Fruit fly (Drosophila melanogaster) whole organism, wandering third instar larva: ENCODE data around the gene Blos3.

Source experiments
- Abd-B ChIP-seq: fragments of >200 bp; optimal IDR thresholded peaks from 2 replicates; lab custom pipeline; 2017; ENCODE audit warnings: missing biosample characterization, missing genetic modification characterization
- CG32264 ChIP-seq: fragments of 200-800 bp; sonication (Bioruptor generic); optimal IDR thresholded peaks from 2 replicates; lab custom pipeline; 2016; ENCODE audit warnings: missing biosample characterization, missing genetic modification characterization
- CG9705 ChIP-seq: fragments of 200-800 bp; sonication (Bioruptor generic); optimal IDR thresholded peaks from 2 replicates; lab custom pipeline; 2018; ENCODE audit warnings: missing biosample characterization, mild to moderate bottlenecking, missing genetic modification characterization
- CrebA ChIP-seq: fragments of 200-800 bp; sonication (Bioruptor generic); optimal IDR thresholded peaks from 2 replicates; lab custom pipeline; 2016; ENCODE audit warnings: missing biosample characterization, mild to moderate bottlenecking, missing genetic modification characterization, borderline replicate concordance
- Dfd ChIP-seq: fragments of >200 bp; optimal IDR thresholded peaks from 2 replicates; lab custom pipeline; 2017; ENCODE audit warnings: missing biosample characterization, missing genetic modification characterization
- Dif ChIP-seq: fragments of 200-275, 200-300 bp; sonication (Bioruptor generic); optimal IDR thresholded peaks from 2 replicates; lab custom pipeline; 2018; ENCODE audit warnings: missing biosample characterization, missing genetic modification characterization; ENCODE audit not compliant: partially characterized antibody
- GATAd ChIP-seq: sonication (Bioruptor generic); optimal IDR thresholded peaks from 2 replicates; lab custom pipeline; 2016; ENCODE audit warnings: missing biosample characterization, missing genetic modification characterization
- Hnf4 ChIP-seq: fragments of 200-800 bp; sonication (Bioruptor generic); optimal IDR thresholded peaks from 2 replicates; lab custom pipeline; 2016; ENCODE audit warnings: missing biosample characterization, mild to moderate bottlenecking, missing genetic modification characterization
- Hr78 ChIP-seq: fragments of >200 bp; optimal IDR thresholded peaks from 2 replicates; lab custom pipeline; 2017; ENCODE audit warnings: missing biosample characterization, missing genetic modification characterization
- Hr83 ChIP-seq: fragments of 200-300 bp; sonication (Bioruptor generic); optimal IDR thresholded peaks from 2 replicates; lab custom pipeline; 2016; ENCODE audit warnings: missing biosample characterization, mild to moderate bottlenecking, missing genetic modification characterization, moderate library complexity; ENCODE audit not compliant: poor library complexity, severe bottlenecking
- Jra ChIP-seq: sonication (Bioruptor generic); optimal IDR thresholded peaks from 2 replicates; lab custom pipeline; 2016; ENCODE audit warnings: missing biosample characterization, missing genetic modification characterization
- Mio ChIP-seq: sonication (Bioruptor generic); optimal IDR thresholded peaks from 2 replicates; lab custom pipeline; 2016; ENCODE audit warnings: missing biosample characterization, missing genetic modification characterization
- Myc ChIP-seq: fragments of >200 bp; optimal IDR thresholded peaks from 2 replicates; lab custom pipeline; 2017
- OdsH ChIP-seq: fragments of 200-800 bp; sonication (Bioruptor generic); optimal IDR thresholded peaks from 2 replicates; lab custom pipeline; 2016; ENCODE audit warnings: missing biosample characterization, mild to moderate bottlenecking, missing genetic modification characterization
- Rel ChIP-seq, 2 experiments: fragments of 200-800 bp; sonication (Bioruptor generic) in 1 of 2; optimal IDR thresholded peaks; 2 replicates in 1 of 2; 3 replicates in 1 of 2; lab custom pipeline; 2016 to 2019; ENCODE audit warnings: mild to moderate bottlenecking in 2 of 2, missing biosample characterization in 2 of 2, missing genetic modification characterization in 2 of 2, moderate library complexity in 1 of 2
- Sp1 ChIP-seq: fragments of 200-800 bp; sonication (Bioruptor generic); optimal IDR thresholded peaks from 3 replicates; lab custom pipeline; 2019; ENCODE audit warnings: missing biosample characterization, mild to moderate bottlenecking, missing genetic modification characterization, moderate library complexity
- Vsx2 ChIP-seq: fragments of 200-300, 225-300 bp; sonication (Bioruptor generic); optimal IDR thresholded peaks from 2 replicates; lab custom pipeline; 2018; ENCODE audit warnings: missing biosample characterization, missing genetic modification characterization; ENCODE audit not compliant: partially characterized antibody
- br ChIP-seq: fragments of 200-800 bp; sonication (Bioruptor generic); optimal IDR thresholded peaks from 2 replicates; lab custom pipeline; 2016; ENCODE audit warnings: missing biosample characterization, missing genetic modification characterization
- brk ChIP-seq: fragments of 200-800 bp; sonication (Bioruptor generic); optimal IDR thresholded peaks from 2 replicates; lab custom pipeline; 2016; ENCODE audit warnings: missing biosample characterization, mild to moderate bottlenecking, missing genetic modification characterization
- dmrt93B ChIP-seq: fragments of 200-800 bp; sonication (Bioruptor generic); optimal IDR thresholded peaks from 2 replicates; lab custom pipeline; 2018; ENCODE audit warnings: missing biosample characterization, mild to moderate bottlenecking, missing genetic modification characterization
- dsf ChIP-seq: sonication (Bioruptor generic); optimal IDR thresholded peaks from 2 replicates; lab custom pipeline; 2016; ENCODE audit warnings: missing biosample characterization, missing genetic modification characterization, borderline replicate concordance
- ey ChIP-seq: fragments of 200-800 bp; sonication (Bioruptor generic); optimal IDR thresholded peaks from 2 replicates; lab custom pipeline; 2016; ENCODE audit warnings: missing biosample characterization, missing genetic modification characterization
- fru ChIP-seq: fragments of 200-800 bp; sonication (Bioruptor generic); optimal IDR thresholded peaks from 3 replicates; lab custom pipeline; 2016; ENCODE audit warnings: missing biosample characterization, mild to moderate bottlenecking, missing genetic modification characterization
- h ChIP-seq: fragments of 200-800 bp; sonication (Bioruptor generic); optimal IDR thresholded peaks from 3 replicates; lab custom pipeline; 2016; ENCODE audit warnings: missing biosample characterization, mild to moderate bottlenecking, missing genetic modification characterization
- jim ChIP-seq: fragments of 175-275, 200-325 bp; sonication (Bioruptor generic); optimal IDR thresholded peaks from 2 replicates; lab custom pipeline; 2016; ENCODE audit warnings: missing biosample characterization, mild to moderate bottlenecking, missing genetic modification characterization
- lola ChIP-seq: fragments of >200 bp; optimal IDR thresholded peaks from 2 replicates; lab custom pipeline; 2017; ENCODE audit warnings: missing biosample characterization, missing genetic modification characterization
- pan ChIP-seq: fragments of >200 bp; optimal IDR thresholded peaks from 2 replicates; lab custom pipeline; 2017
- psq ChIP-seq: fragments of 200-800 bp; sonication (Bioruptor generic); optimal IDR thresholded peaks from 3 replicates; lab custom pipeline; 2017; ENCODE audit warnings: missing biosample characterization, mild to moderate bottlenecking, missing genetic modification characterization, moderate library complexity
- rgr ChIP-seq: fragments of 200-800 bp; sonication (Bioruptor generic); optimal IDR thresholded peaks from 3 replicates; lab custom pipeline; 2016; ENCODE audit warnings: missing biosample characterization, mild to moderate bottlenecking, missing genetic modification characterization
- sage ChIP-seq: fragments of 200-800 bp; sonication (Bioruptor generic); optimal IDR thresholded peaks from 2 replicates; lab custom pipeline; 2016; ENCODE audit warnings: missing biosample characterization, mild to moderate bottlenecking, missing genetic modification characterization
- sv ChIP-seq: fragments of 200-800 bp; sonication (Bioruptor generic); optimal IDR thresholded peaks from 3 replicates; lab custom pipeline; 2016; ENCODE audit warnings: missing biosample characterization, missing genetic modification characterization
- usp ChIP-seq: fragments of >200 bp; optimal IDR thresholded peaks from 2 replicates; lab custom pipeline; 2017; ENCODE audit warnings: missing biosample characterization, missing genetic modification characterization
- woc ChIP-seq: sonication (Bioruptor generic); optimal IDR thresholded peaks from 2 replicates; lab custom pipeline; 2016; ENCODE audit warnings: missing biosample characterization, mild to moderate bottlenecking, missing genetic modification characterization

Blos3 gene

DNA sequence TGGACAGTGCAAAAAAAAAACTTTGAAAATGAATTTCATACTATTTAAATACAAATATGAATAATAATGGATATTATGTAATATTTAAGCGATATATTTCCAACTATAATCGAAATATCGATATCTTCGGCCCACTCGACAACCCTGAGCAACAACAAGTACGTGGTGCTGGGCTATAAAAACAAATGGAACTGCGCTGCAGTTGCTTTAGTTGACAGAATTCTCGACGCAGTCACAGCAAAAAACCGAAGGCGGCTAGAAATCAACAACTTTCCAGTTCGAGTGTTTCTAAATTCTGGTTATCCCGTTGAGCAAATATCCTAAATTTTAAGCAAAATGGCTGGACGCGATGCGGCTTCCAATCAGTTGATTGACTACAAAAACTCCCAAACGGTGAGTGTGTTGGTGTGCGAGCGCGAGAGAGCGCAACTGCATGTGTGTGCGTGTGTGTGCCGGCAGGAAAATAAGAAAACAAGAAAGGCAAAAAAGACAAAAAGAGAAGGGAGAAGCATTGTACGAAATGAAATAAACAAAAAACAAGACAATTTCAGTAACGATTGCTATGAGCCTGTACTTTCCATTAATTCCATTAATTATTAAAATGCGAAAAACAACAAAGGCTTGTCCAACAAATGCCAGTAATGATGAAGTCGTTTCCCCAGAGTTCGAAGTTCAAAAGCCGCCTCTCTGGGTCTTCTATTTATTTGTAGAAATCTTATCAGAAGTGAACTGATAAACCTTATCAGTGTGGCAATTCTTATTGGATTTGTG, 47.4 kb upstream of the Blos3 start, which contains the start of gene Cat (continued):
- no peak for TF ChIP-seq Hr78
- TF ChIP-seq lola (GFP tag; lab: Kevin White, UChicago), result no peak
- peak; percentile 99 for TF ChIP-seq Sp1 (GFP tag; lab: Kevin White, UChicago)
- TF ChIP-seq CG9705 (GFP tag; lab: Kevin White, UChicago), result peak; percentile 90
- TF ChIP-seq sage, result peak; percentile 75
- TF ChIP-seq fru (GFP tag; lab: Kevin White, UChicago), result peak; percentile 76
- TF ChIP-seq ey (GFP tag; lab: Kevin White, UChicago), result no peak
- peak; percentile 48 for TF ChIP-seq dmrt93B (GFP tag; lab: Kevin White, UChicago)
- no peak for TF ChIP-seq usp (GFP tag; lab: Kevin White, UChicago)
- peak; percentile 21 for TF ChIP-seq brk (GFP tag; lab: Kevin White, UChicago)
- peak; percentile 89 for TF ChIP-seq jim (GFP tag; lab: Kevin White, UChicago)
- peak; percentile 3 for TF ChIP-seq Hr83
- no peak for TF ChIP-seq GATAd (GFP tag; lab: Kevin White, UChicago)
- TF ChIP-seq Mio (GFP tag; lab: Kevin White, UChicago), result peak; percentile 27
- no peak for TF ChIP-seq dsf (GFP tag; lab: Kevin White, UChicago)

dm6 chr3L:18823221-18823514, 46.9 kb upstream of the Blos3 start:
- TF ChIP-seq Sp1 (GFP tag; lab: Kevin White, UChicago) (no peak), pan (no peak), rgr (no peak), Jra (GFP tag; lab: Kevin White, UChicago) (no peak), brk (GFP tag; lab: Kevin White, UChicago) (no peak), CrebA (GFP tag; lab: Kevin White, UChicago) (no peak), sv (GFP tag; lab: Kevin White, UChicago) (no peak), sage (no peak), dmrt93B (GFP tag; lab: Kevin White, UChicago) (no peak), br (GFP tag; lab: Kevin White, UChicago) (no peak), dsf (GFP tag; lab: Kevin White, UChicago) (no peak), woc (GFP tag; lab: Kevin White, UChicago) (no peak), lola (GFP tag; lab: Kevin White, UChicago) (no peak), Myc (lab: Kevin White, UChicago) (no peak), OdsH (GFP tag; lab: Kevin White, UChicago) (no peak), fru (GFP tag; lab: Kevin White, UChicago) (no peak), Abd-B (GFP tag; lab: Kevin White, UChicago) (no peak), CG32264 (no peak), Hnf4 (GFP tag; lab: Kevin White, UChicago) (no peak)

DNA sequence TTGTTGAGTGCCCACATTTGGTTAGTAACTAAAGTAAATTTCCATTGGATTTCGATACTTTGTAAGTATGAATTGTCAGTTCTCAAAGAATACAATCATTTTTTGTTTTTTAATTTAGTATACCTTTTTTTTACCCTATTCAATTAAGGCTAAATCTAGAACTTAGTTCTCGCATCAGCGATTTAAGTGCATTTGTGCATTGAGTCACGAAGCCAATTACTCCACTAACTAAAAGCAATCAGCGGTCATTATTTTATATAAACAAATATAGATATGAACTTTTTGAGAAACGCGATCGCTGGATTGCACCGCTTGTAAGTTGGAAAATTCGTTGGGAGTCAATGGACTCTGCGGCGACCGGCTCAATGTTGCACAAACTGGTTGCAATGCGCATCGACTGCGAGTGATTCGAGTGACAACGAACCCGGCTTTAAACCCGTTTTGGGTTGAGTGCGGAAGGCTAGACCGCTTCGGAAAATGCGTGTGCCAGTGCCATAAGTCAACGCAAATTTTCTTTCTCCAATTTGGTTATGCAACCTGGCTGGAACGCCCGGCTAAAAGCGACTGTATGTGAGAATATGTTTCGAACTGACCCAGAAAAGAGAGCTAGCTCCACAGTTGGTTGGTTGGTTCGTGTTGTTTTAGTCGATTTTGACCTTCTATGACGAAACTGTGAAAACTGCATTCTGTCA, 46.0 kb upstream of the Blos3 start:
- TF ChIP-seq fru (GFP tag; lab: Kevin White, UChicago) (no peak), Jra (GFP tag; lab: Kevin White, UChicago) (no peak), psq (GFP tag; lab: Kevin White, UChicago) (no peak), Abd-B (GFP tag; lab: Kevin White, UChicago) (no peak), Vsx2 (GFP tag; lab: Kevin White, UChicago) (no peak), Rel (GFP tag; optimal IDR thresholded peaks at IDR 0.05; lab: Kevin White, UChicago) (no peak), Rel (tag; optimal IDR thresholded peaks at IDR 0.05; lab: Kevin White, UChicago) (no peak), rgr (no peak), Hr83 (no peak), br (GFP tag; lab: Kevin White, UChicago) (no peak), Dfd (GFP tag; lab: Kevin White, UChicago) (no peak), woc (GFP tag; lab: Kevin White, UChicago) (no peak), Mio (GFP tag; lab: Kevin White, UChicago) (no peak), usp (GFP tag; lab: Kevin White, UChicago) (no peak), jim (GFP tag; lab: Kevin White, UChicago) (no peak), Dif (GFP tag; lab: Kevin White, UChicago) (no peak), Hnf4 (GFP tag; lab: Kevin White, UChicago) (no peak), h (GFP tag; lab: Kevin White, UChicago) (no peak), GATAd (GFP tag; lab: Kevin White, UChicago) (no peak)
